Fruit fly (Drosophila melanogaster): ENCODE measurements around the gene CG17855.

dm6 chr2L:9560045-9560587, 19.8 kb downstream of the CG17855 start:
- no peak for TF ChIP-seq h (optimal IDR thresholded peaks at IDR 0.05)
- TF ChIP-seq insv (optimal IDR thresholded peaks at IDR 0.05), result no peak
- TF ChIP-seq ttk (optimal IDR thresholded peaks at IDR 0.05), result no peak
